Fruit fly (Drosophila melanogaster): ENCODE measurements around the gene CG1896.

- TF ChIP-seq usp (GFP tag; optimal IDR thresholded peaks at IDR 0.05) (no peak), EcR (GFP tag; optimal IDR thresholded peaks at IDR 0.05) (no peak), pan (optimal IDR thresholded peaks at IDR 0.05) (no peak)
Observed at dm6 chr3R:31715713-31716024, 28.4 kb upstream of the CG1896 start.
